Worm (Caenorhabditis elegans) whole organism, young adult: ENCODE measurements around the gene C07H6.9.

Experiments used
- B0035.1 ChIP-seq: sonication (generic microtip); optimal IDR thresholded peaks from 2 replicates; lab custom pipeline; 2016; ENCODE audit warnings: missing genetic modification characterization, mild to moderate bottlenecking, missing compliant biosample characterization, missing genotype, missing genetic modification reagents
- B0261.1 ChIP-seq: sonication (generic microtip); optimal IDR thresholded peaks from 2 replicates; lab custom pipeline; 2016; ENCODE audit warnings: mild to moderate bottlenecking, missing genetic modification characterization, moderate library complexity, missing compliant biosample characterization
- C17E4.6 ChIP-seq: fragments of 200-800 bp; sonication (Bioruptor generic); IDR thresholded peaks from 2 replicates; pipeline ENCODE4 v1.3.6; 2022; ENCODE audit warnings: missing genetic modification reagents, missing genetic modification characterization, missing compliant biosample characterization
- F39B2.1 ChIP-seq: fragments of 200-800 bp; sonication (Bioruptor generic); IDR thresholded peaks from 2 replicates; pipeline ENCODE4 v1.3.6; 2022; ENCODE audit warnings: missing genetic modification reagents, missing genetic modification characterization, missing compliant biosample characterization
- F57C9.4 ChIP-seq: sonication (generic microtip); optimal IDR thresholded peaks from 2 replicates; lab custom pipeline; 2017; ENCODE audit warnings: mild to moderate bottlenecking, missing genetic modification characterization, missing compliant biosample characterization
- K11D2.4 ChIP-seq: fragments of 200-800 bp; sonication (Bioruptor generic); IDR thresholded peaks from 2 replicates; pipeline ENCODE4 v1.3.6; 2022; ENCODE audit warnings: missing genetic modification reagents, missing genetic modification characterization, missing compliant biosample characterization
- T07F8.4 ChIP-seq: sonication (generic microtip); optimal IDR thresholded peaks from 2 replicates; lab custom pipeline; 2016; ENCODE audit warnings: mild to moderate bottlenecking, missing genetic modification characterization, moderate library complexity, missing compliant biosample characterization
- Y53F4B.3 ChIP-seq: fragments of 200-800 bp; sonication (Bioruptor generic); IDR thresholded peaks from 2 replicates; pipeline ENCODE4 v1.3.6; 2022; ENCODE audit warnings: missing genetic modification reagents, missing genetic modification characterization, missing compliant biosample characterization
- Y56A3A.18 ChIP-seq: fragments of 200-800 bp; sonication (Bioruptor generic); IDR thresholded peaks from 2 replicates; pipeline ENCODE4 v1.3.6; 2022; ENCODE audit warnings: missing genetic modification reagents, missing genetic modification characterization, missing compliant biosample characterization
- ZK185.1 ChIP-seq: sonication (generic microtip); optimal IDR thresholded peaks from 2 replicates; lab custom pipeline; 2016; ENCODE audit warnings: mild to moderate bottlenecking, missing genetic modification characterization, missing compliant biosample characterization; ENCODE audit not compliant: poor library complexity, severe bottlenecking
- ama-1 ChIP-seq, 3 experiments: fragments of 150-350 bp in 1 of 3; sonication (generic microtip) in 2 of 3; optimal IDR thresholded peaks; 2 replicates each; lab custom pipeline; 2014 to 2018; ENCODE audit warnings: missing biosample characterization in 2 of 3, missing genetic modification characterization in 2 of 3, missing genetic modification reagents in 2 of 3
- atf-7 ChIP-seq: sonication (generic microtip); optimal IDR thresholded peaks from 2 replicates; lab custom pipeline; 2017; ENCODE audit warnings: mild to moderate bottlenecking, missing genetic modification characterization, missing compliant biosample characterization
- bed-2 ChIP-seq: fragments of 200-800 bp; sonication (Bioruptor generic); IDR thresholded peaks from 2 replicates; pipeline ENCODE4 v1.3.6; 2022; ENCODE audit warnings: missing genetic modification reagents, missing genetic modification characterization, missing compliant biosample characterization
- cebp-2 ChIP-seq: fragments of 200-800 bp; sonication (Bioruptor generic); IDR thresholded peaks from 2 replicates; pipeline ENCODE4 v1.3.6; 2022; ENCODE audit warnings: missing genetic modification characterization, missing compliant biosample characterization
- ceh-40 ChIP-seq: fragments of 200-800 bp; sonication (Bioruptor generic); IDR thresholded peaks from 2 replicates; pipeline ENCODE4 v1.3.6; 2022; ENCODE audit warnings: missing genetic modification characterization, missing compliant biosample characterization
- ceh-58 ChIP-seq: fragments of 200-800 bp; sonication (Bioruptor generic); IDR thresholded peaks from 2 replicates; pipeline ENCODE4 v1.3.6; 2022; ENCODE audit warnings: missing genetic modification characterization, missing compliant biosample characterization
- ceh-79 ChIP-seq: sonication (generic microtip); optimal IDR thresholded peaks from 2 replicates; lab custom pipeline; 2017; ENCODE audit warnings: mild to moderate bottlenecking, missing genetic modification characterization, missing compliant biosample characterization
- ceh-91 ChIP-seq: fragments of 200-800 bp; sonication (Bioruptor generic); IDR thresholded peaks from 2 replicates; pipeline ENCODE4 v1.3.6; 2022; ENCODE audit warnings: missing genetic modification reagents, missing genetic modification characterization, missing compliant biosample characterization
- chd-7 ChIP-seq: sonication (generic microtip); optimal IDR thresholded peaks from 2 replicates; lab custom pipeline; 2016; ENCODE audit warnings: mild to moderate bottlenecking, missing genetic modification characterization, moderate library complexity, missing compliant biosample characterization
- die-1 ChIP-seq: sonication (generic microtip); optimal IDR thresholded peaks from 2 replicates; lab custom pipeline; 2016; ENCODE audit warnings: missing genotype, mild to moderate bottlenecking, missing genetic modification characterization, missing compliant biosample characterization
- dox-1 ChIP-seq: fragments of 200-800 bp; sonication (Bioruptor generic); IDR thresholded peaks from 2 replicates; pipeline ENCODE4 v1.3.6; 2022; ENCODE audit warnings: missing genetic modification reagents, missing genetic modification characterization, missing compliant biosample characterization
- egl-18 ChIP-seq: fragments of 200-800 bp; sonication (Bioruptor generic); IDR thresholded peaks from 2 replicates; pipeline ENCODE4 v1.3.6; 2022; ENCODE audit warnings: missing genetic modification reagents, missing genetic modification characterization, missing compliant biosample characterization
- egrh-3 ChIP-seq: fragments of 200-800 bp; sonication (Bioruptor generic); IDR thresholded peaks from 2 replicates; pipeline ENCODE4 v1.3.6; 2022; ENCODE audit warnings: missing genetic modification reagents, missing genetic modification characterization, missing compliant biosample characterization
- gei-17 ChIP-seq: fragments of 200-800 bp; sonication (Bioruptor generic); optimal IDR thresholded peaks from 2 replicates; lab custom pipeline; 2018; ENCODE audit warnings: mild to moderate bottlenecking, missing genetic modification characterization, missing compliant biosample characterization
- hmg-1.2 ChIP-seq: fragments of 200-800 bp; sonication (Bioruptor generic); IDR thresholded peaks from 2 replicates; pipeline ENCODE4 v1.3.6; 2022; ENCODE audit warnings: missing genetic modification reagents, missing genetic modification characterization, missing compliant biosample characterization
- hrde-1 ChIP-seq: sonication (generic microtip); optimal IDR thresholded peaks from 2 replicates; lab custom pipeline; 2016; ENCODE audit warnings: missing genetic modification characterization, mild to moderate bottlenecking, missing compliant biosample characterization, moderate library complexity, missing genotype, missing genetic modification reagents, borderline replicate concordance
- hsf-1 ChIP-seq: fragments of 200-800 bp; sonication (Bioruptor generic); IDR thresholded peaks from 2 replicates; pipeline ENCODE4 v1.3.6; 2022; ENCODE audit warnings: missing genetic modification reagents, missing genetic modification characterization, missing compliant biosample characterization
- let-526 ChIP-seq: fragments of 200-800 bp; sonication (Bioruptor generic); IDR thresholded peaks from 2 replicates; pipeline ENCODE4 v1.3.6; 2022; ENCODE audit warnings: missing genetic modification reagents, missing genetic modification characterization, missing compliant biosample characterization
- let-607 ChIP-seq, 2 experiments: fragments of 200-800 bp in 1 of 2; sonication (Bioruptor generic) in 1 of 2; sonication (generic microtip) in 1 of 2; optimal IDR thresholded peaks; 2 replicates each; lab custom pipeline; 2016 to 2018; ENCODE audit warnings: mild to moderate bottlenecking in 2 of 2, missing compliant biosample characterization in 2 of 2, missing genetic modification characterization in 2 of 2, moderate library complexity in 2 of 2, missing genotype in 1 of 2
- lsy-27 ChIP-seq: sonication (generic microtip); optimal IDR thresholded peaks from 2 replicates; lab custom pipeline; 2017; ENCODE audit warnings: missing genetic modification characterization, mild to moderate bottlenecking, missing compliant biosample characterization, antibody characterized with exemption, missing genotype, borderline replicate concordance; ENCODE audit not compliant: insufficient read depth
- madf-3 ChIP-seq: fragments of 200-800 bp; sonication (Bioruptor generic); IDR thresholded peaks from 2 replicates; pipeline ENCODE4 v1.3.6; 2022; ENCODE audit warnings: missing genetic modification reagents, missing genetic modification characterization, missing compliant biosample characterization
- mes-4 ChIP-seq: sonication (generic microtip); optimal IDR thresholded peaks from 2 replicates; lab custom pipeline; 2016; ENCODE audit warnings: missing genotype, missing genetic modification characterization, missing compliant biosample characterization
- nfya-2 ChIP-seq: fragments of 200-800 bp; sonication (Bioruptor generic); IDR thresholded peaks from 2 replicates; pipeline ENCODE4 v1.3.6; 2022; ENCODE audit warnings: missing genetic modification reagents, missing genetic modification characterization, missing compliant biosample characterization
- nfyb-1 ChIP-seq: fragments of 200-800 bp; sonication (Bioruptor generic); IDR thresholded peaks from 2 replicates; pipeline ENCODE4 v1.3.6; 2022; ENCODE audit warnings: missing genetic modification reagents, missing genetic modification characterization, missing compliant biosample characterization
- nhr-27 ChIP-seq: fragments of 200-800 bp; sonication (Bioruptor generic); optimal IDR thresholded peaks from 2 replicates; lab custom pipeline; 2018; ENCODE audit warnings: mild to moderate bottlenecking, missing genetic modification characterization, moderate library complexity, missing compliant biosample characterization
- nhr-80 ChIP-seq: sonication (generic microtip); optimal IDR thresholded peaks from 2 replicates; lab custom pipeline; 2016; ENCODE audit warnings: missing genetic modification characterization, missing compliant biosample characterization
- nhr-90 ChIP-seq: sonication (generic microtip); optimal IDR thresholded peaks from 2 replicates; lab custom pipeline; 2016; ENCODE audit warnings: missing genotype, mild to moderate bottlenecking, missing genetic modification characterization, missing compliant biosample characterization
- pbrm-1 ChIP-seq: fragments of 200-800 bp; sonication (Bioruptor generic); IDR thresholded peaks from 2 replicates; pipeline ENCODE4 v1.3.6; 2022; ENCODE audit warnings: missing genetic modification reagents, missing genetic modification characterization, missing compliant biosample characterization
- rec-8 ChIP-seq, 2 experiments: sonication (generic microtip); optimal IDR thresholded peaks; 2 replicates each; lab custom pipeline; 2016; ENCODE audit warnings: mild to moderate bottlenecking in 2 of 2, missing genetic modification characterization in 2 of 2, missing genetic modification reagents in 2 of 2, missing genotype in 2 of 2, missing biosample characterization in 1 of 2, missing compliant biosample characterization in 1 of 2, moderate library complexity in 1 of 2
- sdz-38 ChIP-seq: sonication (generic microtip); optimal IDR thresholded peaks from 2 replicates; lab custom pipeline; 2016; ENCODE audit warnings: missing genotype, missing genetic modification characterization, missing compliant biosample characterization
- sea-2 ChIP-seq: fragments of 200-800 bp; sonication (Bioruptor generic); IDR thresholded peaks from 2 replicates; pipeline ENCODE4 v1.3.6; 2022; ENCODE audit warnings: missing genetic modification characterization, missing compliant biosample characterization
- snpc-1.3 ChIP-seq: sonication (generic microtip); optimal IDR thresholded peaks from 2 replicates; lab custom pipeline; 2017; ENCODE audit warnings: missing genetic modification characterization, mild to moderate bottlenecking, missing compliant biosample characterization, antibody characterized with exemption, moderate library complexity, missing genotype, missing genetic modification reagents; ENCODE audit not compliant: insufficient read depth
- somi-1 ChIP-seq: fragments of 200-800 bp; sonication (Bioruptor generic); optimal IDR thresholded peaks from 2 replicates; lab custom pipeline; 2018; ENCODE audit warnings: mild to moderate bottlenecking, missing genetic modification characterization, missing compliant biosample characterization
- unc-130 ChIP-seq: sonication (generic microtip); optimal IDR thresholded peaks from 2 replicates; lab custom pipeline; 2016; ENCODE audit warnings: missing genetic modification reagents, missing genetic modification characterization, missing compliant biosample characterization
- unc-62 ChIP-seq: fragments of 150-350 bp; optimal IDR thresholded peaks from 2 replicates; lab custom pipeline; 2014; ENCODE audit warnings: missing biosample characterization, missing genetic modification reagents, missing genetic modification characterization
- xnd-1 ChIP-seq: sonication (generic microtip); optimal IDR thresholded peaks from 2 replicates; lab custom pipeline; 2016; ENCODE audit warnings: missing genotype, missing genetic modification reagents, missing genetic modification characterization, missing compliant biosample characterization
- ztf-18 ChIP-seq: sonication (generic microtip); optimal IDR thresholded peaks from 2 replicates; lab custom pipeline; 2016; ENCODE audit warnings: missing genotype, mild to moderate bottlenecking, missing genetic modification characterization, missing compliant biosample characterization
- ztf-25 ChIP-seq: fragments of 200-800 bp; sonication (Bioruptor generic); IDR thresholded peaks from 2 replicates; pipeline ENCODE4 v1.3.6; 2022; ENCODE audit warnings: missing genetic modification reagents, missing genetic modification characterization, missing compliant biosample characterization

C07H6.9 gene

ce11 chrIII:7499421-7499902 lies at the start of gene C07H6.9, which contains the start of gene sap-140 (continued):
- no peak for TF ChIP-seq chd-7 (tag; lab: Kevin White, UChicago)
- no peak for TF ChIP-seq ceh-40 (GFP tag; lab: Robert Waterston, UW)
- no peak for TF ChIP-seq lsy-27 (tag; lab: Kevin White, UChicago)
- no peak for TF ChIP-seq nhr-90 (tag; lab: Kevin White, UChicago)
- peak; percentile 1 for TF ChIP-seq atf-7 (tag; lab: Kevin White, UChicago)
- TF ChIP-seq ama-1 (optimal IDR thresholded peaks at IDR 0.05; lab: Kevin White, UChicago) = no peak
- no peak for TF ChIP-seq ama-1 (GFP tag; optimal IDR thresholded peaks at IDR 0.05; lab: Kevin White, UChicago)
- no peak for TF ChIP-seq ZK185.1 (tag; lab: Kevin White, UChicago)
- TF ChIP-seq C17E4.6 (GFP tag; lab: Robert Waterston, UW) = no peak
- no peak for TF ChIP-seq B0261.1 (tag; lab: Kevin White, UChicago)
- no peak for TF ChIP-seq Y53F4B.3 (GFP tag; lab: Robert Waterston, UW)
- no peak for TF ChIP-seq F57C9.4 (tag; lab: Kevin White, UChicago)
- TF ChIP-seq hrde-1 = no peak
- TF ChIP-seq egrh-3 (GFP tag; lab: Robert Waterston, UW) = no peak
- no peak for TF ChIP-seq ceh-58 (GFP tag; lab: Robert Waterston, UW)
- no peak for TF ChIP-seq ceh-79 (tag; lab: Kevin White, UChicago)
- TF ChIP-seq hmg-1.2 (GFP tag; lab: Robert Waterston, UW) = peak; percentile 48
- TF ChIP-seq pbrm-1 = peak; percentile 64; the same call in 1 of the 2 replicates
- TF ChIP-seq F39B2.1 = no peak
- no peak for TF ChIP-seq die-1
- TF ChIP-seq unc-130 (GFP tag; lab: Kevin White, UChicago) = no peak
- no peak for TF ChIP-seq ztf-25 (GFP tag; lab: Robert Waterston, UW)
- TF ChIP-seq sdz-38 (tag; lab: Kevin White, UChicago) = no peak
- TF ChIP-seq K11D2.4 (GFP tag; lab: Robert Waterston, UW) = peak; percentile 11; the same call in 1 of the 2 replicates
- TF ChIP-seq let-526 (GFP tag; lab: Robert Waterston, UW) = no peak
- TF ChIP-seq gei-17 (GFP tag; lab: Kevin White, UChicago) = no peak
- TF ChIP-seq egl-18 (GFP tag; lab: Robert Waterston, UW) = no peak
- no peak for TF ChIP-seq mes-4 (tag; lab: Kevin White, UChicago)
- peak; percentile 57; the same call in 1 of the 2 replicates for TF ChIP-seq nfyb-1 (GFP tag; lab: Robert Waterston, UW)
- peak; percentile 10 for TF ChIP-seq nhr-80 (tag; lab: Kevin White, UChicago)
- peak; percentile 53 for TF ChIP-seq ceh-91
- no peak for TF ChIP-seq nfya-2
- TF ChIP-seq rec-8 (tag; optimal IDR thresholded peaks at IDR 0.05; lab: Kevin White, UChicago) = no peak
- TF ChIP-seq sea-2 = no peak
- TF ChIP-seq let-607 (tag; optimal IDR thresholded peaks at IDR 0.05; lab: Kevin White, UChicago) = peak in 1 of 2 experiments; percentile 14
- TF ChIP-seq B0035.1 (tag; lab: Kevin White, UChicago) = no peak
- TF ChIP-seq dox-1 (GFP tag; lab: Robert Waterston, UW) = peak; percentile 83
- TF ChIP-seq unc-62 = no peak
- no peak for TF ChIP-seq hsf-1 (GFP tag; lab: Robert Waterston, UW)
- TF ChIP-seq Y56A3A.18 (GFP tag; lab: Robert Waterston, UW) = no peak
- TF ChIP-seq somi-1 (GFP tag; lab: Kevin White, UChicago) = no peak
- no peak for TF ChIP-seq cebp-2 (GFP tag; lab: Robert Waterston, UW)
- peak; percentile 72; the same call in 1 of the 2 replicates for TF ChIP-seq madf-3 (GFP tag; lab: Robert Waterston, UW)
- no peak for TF ChIP-seq nhr-27
- TF ChIP-seq xnd-1 (tag; lab: Kevin White, UChicago) = no peak
- TF ChIP-seq T07F8.4 (tag; lab: Kevin White, UChicago) = no peak
- peak; percentile 95 for TF ChIP-seq ztf-18 (tag; lab: Kevin White, UChicago)
- no peak for TF ChIP-seq bed-2 (GFP tag; lab: Robert Waterston, UW)
- no peak for TF ChIP-seq snpc-1.3
